Fruit fly (Drosophila melanogaster) whole organism, embryonic: ENCODE data around the gene CG7530.

Source experiments
- ATbp ChIP-seq: fragments of 200-800 bp; sonication (Bioruptor generic); optimal IDR thresholded peaks from 2 replicates; lab custom pipeline; 2017; ENCODE audit warnings: missing biosample characterization, mild to moderate bottlenecking, missing genetic modification characterization, missing genetic modification reagents
- Ada2b ChIP-seq: fragments of 200-800 bp; sonication (Bioruptor generic); IDR thresholded peaks from 2 replicates; pipeline ENCODE4 v1.3.6; 2022; ENCODE audit warnings: missing biosample characterization, missing genetic modification characterization
- CG10321 ChIP-seq: fragments of 200-800 bp; sonication (Bioruptor generic); IDR thresholded peaks from 2 replicates; pipeline ENCODE4 v1.3.6; 2022; ENCODE audit warnings: missing biosample characterization, missing genetic modification characterization
- CG11398 ChIP-seq: fragments of 200-800 bp; sonication (Bioruptor generic); optimal IDR thresholded peaks from 2 replicates; lab custom pipeline; 2016; ENCODE audit warnings: missing biosample characterization, missing genetic modification characterization
- CG11695 ChIP-seq: fragments of 200-800 bp; sonication (Bioruptor generic); IDR thresholded peaks from 3 replicates; pipeline ENCODE4 v1.3.6; 2022; ENCODE audit warnings: missing biosample characterization, missing genetic modification characterization
- CG12659 ChIP-seq: fragments of 200-800 bp; sonication (Bioruptor generic); optimal IDR thresholded peaks from 3 replicates; lab custom pipeline; 2017; ENCODE audit warnings: mild to moderate bottlenecking, missing biosample characterization, missing genetic modification reagents, missing genetic modification characterization
- CG12942 ChIP-seq: fragments of 200-800 bp; sonication (Bioruptor generic); optimal IDR thresholded peaks from 3 replicates; lab custom pipeline; 2016; ENCODE audit warnings: missing biosample characterization, missing genetic modification characterization
- CG13296 ChIP-seq: fragments of 200-800 bp; sonication (Bioruptor generic); optimal IDR thresholded peaks from 3 replicates; lab custom pipeline; 2018; ENCODE audit warnings: missing biosample characterization, mild to moderate bottlenecking, missing genetic modification characterization
- CG14441 ChIP-seq: fragments of 200-800 bp; sonication (Bioruptor generic); IDR thresholded peaks from 2 replicates; pipeline ENCODE4 v1.3.6; 2022; ENCODE audit warnings: missing biosample characterization, missing genetic modification characterization
- CG14860 ChIP-seq: fragments of 200-800 bp; sonication (Bioruptor generic); IDR thresholded peaks from 3 replicates; pipeline ENCODE4 v1.3.6; 2022; ENCODE audit warnings: missing biosample characterization, missing genetic modification characterization; ENCODE audit not compliant: partially characterized antibody
- CG3995 ChIP-seq: fragments of 200-800 bp; sonication (Bioruptor generic); optimal IDR thresholded peaks from 3 replicates; lab custom pipeline; 2016; ENCODE audit warnings: missing biosample characterization, missing genetic modification characterization
- CG4328 ChIP-seq: fragments of 200-800 bp; sonication (Bioruptor generic); optimal IDR thresholded peaks from 3 replicates; lab custom pipeline; 2017; ENCODE audit warnings: missing biosample characterization, missing genetic modification reagents, missing genetic modification characterization
- CG6854 ChIP-seq: fragments of 200-800 bp; sonication (Bioruptor generic); optimal IDR thresholded peaks from 3 replicates; lab custom pipeline; 2017; ENCODE audit warnings: missing biosample characterization, mild to moderate bottlenecking, missing genetic modification characterization
- CG8089 ChIP-seq: fragments of 200-800 bp; sonication (Bioruptor generic); optimal IDR thresholded peaks from 3 replicates; lab custom pipeline; 2016; ENCODE audit warnings: missing biosample characterization, missing genetic modification characterization
- CG9215 ChIP-seq: fragments of 200-800 bp; sonication (Bioruptor generic); IDR thresholded peaks from 2 replicates; pipeline ENCODE4 v1.3.6; 2022; ENCODE audit warnings: missing biosample characterization, missing genetic modification characterization
- CG9727 ChIP-seq: fragments of 200-800 bp; sonication (Bioruptor generic); optimal IDR thresholded peaks from 3 replicates; lab custom pipeline; 2017; ENCODE audit warnings: missing biosample characterization, mild to moderate bottlenecking, missing genetic modification characterization
- Dip2 ChIP-seq: fragments of 200-800 bp; sonication (Bioruptor generic); IDR thresholded peaks from 2 replicates; pipeline ENCODE4 v1.3.6; 2022; ENCODE audit warnings: missing biosample characterization, missing genetic modification characterization
- Dip3 ChIP-seq: fragments of 200-800 bp; sonication (Bioruptor generic); optimal IDR thresholded peaks from 3 replicates; lab custom pipeline; 2016; ENCODE audit warnings: missing biosample characterization, missing genetic modification characterization
- Drgx ChIP-seq: fragments of 200-800 bp; sonication (Bioruptor generic); IDR thresholded peaks from 2 replicates; pipeline ENCODE4 v1.3.6; 2022; ENCODE audit warnings: missing biosample characterization, missing genetic modification characterization
- Eip74EF ChIP-seq, 2 experiments: fragments of 200-800 bp in 1 of 2; fragments of >200 bp in 1 of 2; sonication (Bioruptor generic) in 1 of 2; optimal IDR thresholded peaks; 2 replicates each; lab custom pipeline; 2017 to 2019; ENCODE audit warnings: missing biosample characterization in 2 of 2, missing genetic modification characterization in 2 of 2, mild to moderate bottlenecking in 1 of 2, moderate library complexity in 1 of 2
- GATAe ChIP-seq: fragments of 200-800 bp; sonication (Bioruptor generic); conservative IDR thresholded peaks from 2 replicates; pipeline ENCODE4 v1.3.6; 2022; ENCODE audit warnings: missing biosample characterization, missing genetic modification characterization
- Mes4 ChIP-seq: fragments of 200-800 bp; sonication (Bioruptor generic); optimal IDR thresholded peaks from 2 replicates; lab custom pipeline; 2016; ENCODE audit warnings: missing biosample characterization, missing genetic modification characterization
- NC2α ChIP-seq: fragments of 200-800 bp; sonication (Bioruptor generic); optimal IDR thresholded peaks from 2 replicates; lab custom pipeline; 2016; ENCODE audit warnings: missing biosample characterization, missing genetic modification characterization
- NFAT ChIP-seq: fragments of 200-800 bp; sonication (Bioruptor generic); IDR thresholded peaks from 2 replicates; pipeline ENCODE4 v1.3.6; 2022; ENCODE audit warnings: missing biosample characterization, missing genetic modification characterization
- Nf-YC ChIP-seq: fragments of 200-800 bp; optimal IDR thresholded peaks from 3 replicates; lab custom pipeline; 2019; ENCODE audit warnings: missing biosample characterization, mild to moderate bottlenecking, missing genetic modification characterization, moderate library complexity
- Oaz ChIP-seq: fragments of 200-800 bp; sonication (Bioruptor generic); IDR thresholded peaks from 2 replicates; pipeline ENCODE4 v1.3.6; 2022; ENCODE audit warnings: missing biosample characterization, missing genetic modification characterization
- PHDP ChIP-seq: fragments of 200-800 bp; sonication (Bioruptor generic); optimal IDR thresholded peaks from 3 replicates; lab custom pipeline; 2018; ENCODE audit warnings: missing biosample characterization, mild to moderate bottlenecking, missing genetic modification characterization, moderate library complexity
- Ptx1 ChIP-seq: fragments of 200-800 bp; sonication (Bioruptor generic); IDR thresholded peaks from 2 replicates; pipeline ENCODE4 v1.3.6; 2022; ENCODE audit warnings: missing biosample characterization, missing genetic modification characterization
- Vsx1 ChIP-seq: fragments of 200-800 bp; sonication (Bioruptor generic); optimal IDR thresholded peaks from 2 replicates; lab custom pipeline; 2017; ENCODE audit warnings: missing biosample characterization, mild to moderate bottlenecking, missing genetic modification characterization, missing genetic modification reagents
- ato ChIP-seq: fragments of 200-800 bp; sonication (Bioruptor generic); IDR thresholded peaks from 2 replicates; pipeline ENCODE4 v1.3.6; 2022; ENCODE audit warnings: missing biosample characterization, missing genetic modification characterization; ENCODE audit not compliant: partially characterized antibody
- bsh ChIP-seq, 2 experiments: fragments of 200-800 bp; sonication (Bioruptor generic); optimal IDR thresholded peaks; 2 replicates each; lab custom pipeline; 2017 to 2018; ENCODE audit warnings: mild to moderate bottlenecking in 2 of 2, missing biosample characterization in 2 of 2, missing genetic modification characterization in 2 of 2, moderate library complexity in 1 of 2
- dati ChIP-seq: fragments of 200-800 bp; sonication (Bioruptor generic); IDR thresholded peaks from 2 replicates; pipeline ENCODE4 v1.3.6; 2022; ENCODE audit warnings: missing biosample characterization, missing genetic modification characterization
- disco-r ChIP-seq: fragments of 200-800 bp; sonication (Bioruptor generic); optimal IDR thresholded peaks from 2 replicates; lab custom pipeline; 2016; ENCODE audit warnings: missing biosample characterization, missing genetic modification characterization
- en ChIP-seq: fragments of 200-800 bp; sonication (Bioruptor generic); optimal IDR thresholded peaks from 2 replicates; lab custom pipeline; 2016; ENCODE audit warnings: missing biosample characterization, missing genetic modification characterization
- fru ChIP-seq: fragments of >200 bp; optimal IDR thresholded peaks from 2 replicates; lab custom pipeline; 2017
- ftz-f1 ChIP-seq: fragments of 200-800 bp; sonication (Bioruptor generic); optimal IDR thresholded peaks from 2 replicates; lab custom pipeline; 2016; ENCODE audit warnings: missing biosample characterization, missing genetic modification characterization
- ham ChIP-seq: fragments of 200-800 bp; sonication (Bioruptor generic); IDR thresholded peaks from 2 replicates; pipeline ENCODE4 v1.3.6; 2022; ENCODE audit warnings: missing biosample characterization, missing genetic modification characterization
- kni ChIP-seq: fragments of 200-800 bp; sonication (Bioruptor generic); optimal IDR thresholded peaks from 3 replicates; lab custom pipeline; 2017; ENCODE audit warnings: mild to moderate bottlenecking, missing biosample characterization, missing genetic modification reagents, missing genetic modification characterization
- lmd ChIP-seq: fragments of 200-800 bp; sonication (Bioruptor generic); IDR thresholded peaks from 2 replicates; pipeline ENCODE4 v1.3.6; 2022; ENCODE audit warnings: missing biosample characterization, missing genetic modification characterization
- nerfin-2 ChIP-seq: fragments of 200-800 bp; sonication (Bioruptor generic); IDR thresholded peaks from 2 replicates; pipeline ENCODE4 v1.3.6; 2022; ENCODE audit warnings: missing biosample characterization, missing genetic modification characterization; ENCODE audit not compliant: partially characterized antibody
- p53 ChIP-seq: fragments of 200-800 bp; sonication (Bioruptor generic); optimal IDR thresholded peaks from 2 replicates; lab custom pipeline; 2016; ENCODE audit warnings: missing biosample characterization, missing genetic modification characterization
- pan ChIP-seq, 4 experiments: fragments of >200 bp in 3 of 4; fragments of 200-800 bp in 1 of 4; sonication (Bioruptor generic) in 1 of 4; optimal IDR thresholded peaks in 3 of 4; IDR thresholded peaks in 1 of 4; 2 replicates each; pipeline versions ENCODE4 v1.3.6 to Lab custom; 2017 to 2022; ENCODE audit warnings: missing biosample characterization in 2 of 4, missing genetic modification characterization in 2 of 4, mixed read lengths in 1 of 4
- pfk ChIP-seq: fragments of 200-800 bp; sonication (Bioruptor generic); optimal IDR thresholded peaks from 2 replicates; lab custom pipeline; 2018; ENCODE audit warnings: missing biosample characterization, mild to moderate bottlenecking, missing genetic modification characterization, moderate library complexity
- run ChIP-seq: fragments of 200-800 bp; sonication (Bioruptor generic); optimal IDR thresholded peaks from 3 replicates; lab custom pipeline; 2018; ENCODE audit warnings: missing biosample characterization, mild to moderate bottlenecking, missing genetic modification characterization
- sens ChIP-seq: fragments of 200-800 bp; sonication (Bioruptor generic); peaks from one replicate; lab custom pipeline; 2016; ENCODE audit warnings: missing biosample characterization, missing genetic modification characterization
- seq ChIP-seq: fragments of 200-800 bp; sonication (Bioruptor generic); IDR thresholded peaks from 2 replicates; pipeline ENCODE4 v1.3.6; 2022; ENCODE audit warnings: missing biosample characterization, missing genetic modification characterization
- slou ChIP-seq: fragments of 200-800 bp; sonication (Bioruptor generic); optimal IDR thresholded peaks from 3 replicates; lab custom pipeline; 2016; ENCODE audit warnings: missing biosample characterization, missing genetic modification characterization
- vnd ChIP-seq: fragments of 200-800 bp; sonication (Bioruptor generic); IDR thresholded peaks from 3 replicates; pipeline ENCODE4 v1.3.6; 2022; ENCODE audit warnings: missing biosample characterization, missing genetic modification characterization; ENCODE audit not compliant: partially characterized antibody
- vvl ChIP-seq: fragments of 200-800 bp; sonication (Bioruptor generic); IDR thresholded peaks from 2 replicates; pipeline ENCODE4 v1.3.6; 2022; ENCODE audit warnings: missing biosample characterization, missing genetic modification characterization

The CG7530 gene

dm6 chr3R:14741192-14741915, 10.0 kb upstream of the CG7530 start, which contains the start of the genes eff and jvl (continued):
- TF ChIP-seq CG4328 (GFP tag; lab: Kevin White, UChicago) = no peak
- TF ChIP-seq p53 (GFP tag; lab: Kevin White, UChicago) = no peak
- TF ChIP-seq CG8089 (GFP tag; lab: Kevin White, UChicago) = no peak
- no peak for TF ChIP-seq Mes4 (GFP tag; lab: Kevin White, UChicago)
- no peak for TF ChIP-seq run (tag; lab: Kevin White, UChicago)
- peak; percentile 50 for TF ChIP-seq CG9727
- peak; percentile 20 for TF ChIP-seq kni (GFP tag; lab: Kevin White, UChicago)
- peak; percentile 30 for TF ChIP-seq CG3995 (GFP tag; lab: Kevin White, UChicago)
- peak; percentile 68 for TF ChIP-seq vvl (GFP tag; lab: Robert Waterston, UW)
- peak; percentile 92 for TF ChIP-seq CG14860 (GFP tag; lab: Robert Waterston, UW)
- peak; percentile 29 for TF ChIP-seq slou (GFP tag; lab: Kevin White, UChicago)
- no peak for TF ChIP-seq CG13296
- TF ChIP-seq PHDP (tag; lab: Kevin White, UChicago) = peak; percentile 3
- TF ChIP-seq GATAe = 0 out of 2 replicates have a peak, but pooled peaks have one; percentile 25
- peak; percentile 35; the same call in 1 of the 2 replicates for TF ChIP-seq CG14441 (GFP tag; lab: Robert Waterston, UW)
- peak; percentile 69 for TF ChIP-seq Ptx1 (GFP tag; lab: Robert Waterston, UW)
- TF ChIP-seq seq (GFP tag; lab: Robert Waterston, UW) = no peak
- TF ChIP-seq CG10321 (GFP tag; lab: Robert Waterston, UW) = peak; percentile 52; the same call in 1 of the 2 replicates
- TF ChIP-seq disco-r (GFP tag; lab: Kevin White, UChicago) = no peak
- TF ChIP-seq ATbp = no peak
- no peak for TF ChIP-seq NC2α (GFP tag; lab: Kevin White, UChicago)
- peak; percentile 32; the same call in 1 of the 2 replicates for TF ChIP-seq CG9215 (GFP tag; lab: Robert Waterston, UW)
- TF ChIP-seq nerfin-2 = peak; percentile 91
- no peak for TF ChIP-seq Ada2b (GFP tag; lab: Robert Waterston, UW)
- no peak for TF ChIP-seq pan (optimal IDR thresholded peaks at IDR 0.05; lab: Kevin White, UChicago)
- peak in 1 of 2 experiments; percentile 52 for TF ChIP-seq pan (GFP tag; optimal IDR thresholded peaks at IDR 0.05 in 1 of 2, IDR thresholded peaks at IDR 0.05 in 1 of 2)
- no peak for TF ChIP-seq Dip2
- TF ChIP-seq en = no peak
- TF ChIP-seq CG11695 (GFP tag; lab: Robert Waterston, UW) = no peak
- no peak for TF ChIP-seq Nf-YC
- TF ChIP-seq NFAT (GFP tag; lab: Robert Waterston, UW) = peak; percentile 50; the same call in 1 of the 2 replicates
- TF ChIP-seq CG6854 (GFP tag; lab: Kevin White, UChicago) = no peak
- TF ChIP-seq dati (GFP tag; lab: Robert Waterston, UW) = no peak
- peak; percentile 20 for TF ChIP-seq CG12942
- no peak for TF ChIP-seq fru (lab: Kevin White, UChicago)
- TF ChIP-seq ftz-f1 (GFP tag; lab: Kevin White, UChicago) = no peak
- TF ChIP-seq Drgx = peak; percentile 41; the same call in 1 of the 2 replicates
- peak; percentile 25 for TF ChIP-seq Dip3 (GFP tag; lab: Kevin White, UChicago)
- TF ChIP-seq CG12659 = no peak
- TF ChIP-seq Eip74EF (GFP tag; optimal IDR thresholded peaks at IDR 0.05; lab: Kevin White, UChicago) = no peak
- no peak for TF ChIP-seq CG11398 (GFP tag; lab: Kevin White, UChicago)
- TF ChIP-seq vnd (GFP tag; lab: Robert Waterston, UW) = peak; percentile 96
- no peak for TF ChIP-seq Vsx1 (GFP tag; lab: Kevin White, UChicago)
- no peak for TF ChIP-seq pfk (GFP tag; lab: Kevin White, UChicago)
- no peak for TF ChIP-seq ham
- TF ChIP-seq sens (GFP tag; lab: Kevin White, UChicago) = peak; percentile 84
- TF ChIP-seq Oaz (GFP tag; lab: Robert Waterston, UW) = no peak
- TF ChIP-seq bsh (GFP tag; optimal IDR thresholded peaks at IDR 0.05; lab: Kevin White, UChicago) = peak in 1 of 2 experiments; percentile 24
- no peak for TF ChIP-seq lmd (GFP tag; lab: Robert Waterston, UW)
- peak; percentile 88 for TF ChIP-seq ato (GFP tag; lab: Robert Waterston, UW)
